Fruit fly (Drosophila melanogaster): ENCODE measurements around the gene CG14891.

Gene CG14891

dm6 chr3R:16611240-16611639 is 39.9 kb downstream of the CG14891 start:
- TF ChIP-seq svp (GFP tag), result peak; percentile 66
- TF ChIP-seq dac (GFP tag; optimal IDR thresholded peaks at IDR 0.05), result no peak

DNA sequence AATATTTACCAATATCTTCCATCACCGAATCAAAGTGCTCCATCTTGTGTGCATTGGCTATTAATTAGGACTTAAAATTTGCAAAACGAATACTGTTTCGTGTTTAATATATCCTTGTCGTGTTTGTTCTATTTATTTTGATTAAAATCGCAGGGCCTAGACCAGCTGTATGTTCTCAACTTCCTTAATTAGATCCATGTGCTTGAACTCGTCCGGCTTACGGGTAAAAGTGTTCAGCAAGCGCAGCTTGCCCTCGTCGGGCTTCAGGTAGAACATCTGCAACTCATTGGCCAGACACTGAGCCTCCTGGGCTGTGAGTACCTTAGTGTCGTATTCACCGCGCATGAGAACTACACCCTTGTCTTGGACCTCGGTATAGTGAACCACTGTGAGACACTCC is 42.0 kb downstream of the CG14891 start, which contains the start of gene CG12783:
CG12783 (minus strand) TSS at position 101 of the 400 bp plus-strand sequence.
- no peak for TF ChIP-seq Hr38 (GFP tag; optimal IDR thresholded peaks at IDR 0.05)
- TF ChIP-seq CG9139 (GFP tag; optimal IDR thresholded peaks at IDR 0.05), result no peak
- no peak for TF ChIP-seq vri (GFP tag; optimal IDR thresholded peaks at IDR 0.05)
- TF ChIP-seq acj6 (GFP tag; optimal IDR thresholded peaks at IDR 0.05), result no peak
- TF ChIP-seq net (GFP tag; optimal IDR thresholded peaks at IDR 0.05), result no peak
- TF ChIP-seq CG3919 (GFP tag; optimal IDR thresholded peaks at IDR 0.05), result no peak
- no peak for TF ChIP-seq CG11902 (GFP tag; optimal IDR thresholded peaks at IDR 0.05)

DNA sequence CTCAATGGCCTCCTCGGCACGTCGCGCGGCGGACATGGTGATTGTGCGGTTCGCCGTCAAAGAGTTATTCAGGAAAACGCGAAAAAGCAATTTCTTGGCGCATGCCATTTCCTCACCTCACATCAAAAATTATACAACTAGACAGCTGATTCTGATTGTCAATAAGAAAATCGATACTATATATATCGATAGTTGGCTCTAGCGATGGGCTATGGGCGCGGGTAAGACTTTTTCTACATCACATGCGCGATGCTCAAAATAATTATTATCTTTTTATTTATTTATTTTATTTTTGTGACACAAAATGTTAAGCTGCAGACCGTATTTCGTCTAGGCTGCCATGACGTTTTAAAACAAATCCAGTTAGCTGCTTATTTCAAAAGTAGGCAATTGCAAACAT is 42.9 kb downstream of the CG14891 start, which contains the start of gene CG10340:
CG10340 (minus strand) TSS at position 151 of the 400 bp plus-strand sequence.
- TF ChIP-seq achi (GFP tag; optimal IDR thresholded peaks at IDR 0.05) (peak; percentile 40), OdsH (GFP tag; optimal IDR thresholded peaks at IDR 0.05) (no peak)

dm6 chr3R:16615009-16615408 is 43.7 kb downstream of the CG14891 start, which contains the start of gene CG17562:
CG17562 (plus strand) TSS chr3R:16615309.
- TF ChIP-seq Sox14 (GFP tag; optimal IDR thresholded peaks at IDR 0.05) (no peak), Smox (GFP tag; optimal IDR thresholded peaks at IDR 0.05) (no peak), CG11762 (GFP tag; optimal IDR thresholded peaks at IDR 0.05; ENCODE audit: insufficient read depth) (no peak), Blimp-1 (GFP tag; optimal IDR thresholded peaks at IDR 0.05) (no peak), dsx (GFP tag; optimal IDR thresholded peaks at IDR 0.05; ENCODE audit: poor library complexity, severe bottlenecking) (no peak), esn (GFP tag; optimal IDR thresholded peaks at IDR 0.05) (no peak), CG16779 (tag; optimal IDR thresholded peaks at IDR 0.05) (no peak), CG6792 (GFP tag; optimal IDR thresholded peaks at IDR 0.05) (no peak), pdm3 (GFP tag; optimal IDR thresholded peaks at IDR 0.05) (no peak), spab (GFP tag; optimal IDR thresholded peaks at IDR 0.05) (no peak), Eip75B (GFP tag; optimal IDR thresholded peaks at IDR 0.05) (no peak), Hr38 (GFP tag; optimal IDR thresholded peaks at IDR 0.05) (no peak), CG10669 (GFP tag; optimal IDR thresholded peaks at IDR 0.05) (no peak), acj6 (GFP tag; optimal IDR thresholded peaks at IDR 0.05) (no peak)

dm6 chr3R:16617650-16618049 is 46.3 kb downstream of the CG14891 start, which contains the start of gene CG17560:
CG17560 (plus strand) TSS chr3R:16617950.
- no peak for TF ChIP-seq CG34406 (GFP tag; optimal IDR thresholded peaks at IDR 0.05)
- TF ChIP-seq CG6792 (GFP tag; optimal IDR thresholded peaks at IDR 0.05), result no peak
- TF ChIP-seq Ets21C (GFP tag; optimal IDR thresholded peaks at IDR 0.05), result no peak
- no peak for TF ChIP-seq CG11902 (GFP tag; optimal IDR thresholded peaks at IDR 0.05)
- no peak for TF ChIP-seq fd59A (GFP tag; optimal IDR thresholded peaks at IDR 0.05)
- TF ChIP-seq CG32006 (GFP tag; optimal IDR thresholded peaks at IDR 0.05), result no peak
- no peak for TF ChIP-seq Gug (GFP tag; IDR thresholded peaks at IDR 0.05)
- TF ChIP-seq CG31627 (GFP tag; optimal IDR thresholded peaks at IDR 0.05), result no peak
- TF ChIP-seq Sox14 (GFP tag; optimal IDR thresholded peaks at IDR 0.05), result no peak
- no peak for TF ChIP-seq CG16779 (tag; optimal IDR thresholded peaks at IDR 0.05)
- TF ChIP-seq Smox (GFP tag; optimal IDR thresholded peaks at IDR 0.05), result no peak
- TF ChIP-seq CG7368 (GFP tag; optimal IDR thresholded peaks at IDR 0.05), result no peak
- no peak for TF ChIP-seq Blimp-1 (GFP tag; optimal IDR thresholded peaks at IDR 0.05)
- TF ChIP-seq svp (GFP tag), result no peak
- TF ChIP-seq CG6854 (GFP tag; optimal IDR thresholded peaks at IDR 0.05), result no peak
- TF ChIP-seq ss (GFP tag; optimal IDR thresholded peaks at IDR 0.05), result no peak
- TF ChIP-seq CG6163 (GFP tag; IDR thresholded peaks at IDR 0.05), result no peak
- TF ChIP-seq dac (GFP tag; optimal IDR thresholded peaks at IDR 0.05), result no peak

Data from whole organism, prepupa.